Fruit fly (Drosophila melanogaster): Measurements from ENCODE around the gene Cyp4d14.

- TF ChIP-seq Hr39 (GFP tag; optimal IDR thresholded peaks at IDR 0.05) (peak; percentile 94), Ets96B (tag; optimal IDR thresholded peaks at IDR 0.05) (peak; percentile 99), topi (GFP tag; optimal IDR thresholded peaks at IDR 0.05) (peak; percentile 99)
Measured at dm6 chrX:2137587-2138341, 37.4 kb downstream of the Cyp4d14 start.
